Worm (Caenorhabditis elegans) whole organism, mixed stage, embryonic: Measurements from ENCODE around the gene nhr-195.

Experiments used
- lin-13 ChIP-seq: fragments of 150-350 bp; optimal IDR thresholded peaks from 2 replicates; lab custom pipeline; 2014; ENCODE audit warnings: missing biosample characterization, missing genetic modification characterization
- mls-2 ChIP-seq: sonication (generic microtip); optimal IDR thresholded peaks from 2 replicates; lab custom pipeline; 2016; ENCODE audit warnings: mild to moderate bottlenecking, missing genetic modification characterization, moderate library complexity, missing compliant biosample characterization
- nhr-2 ChIP-seq: fragments of 150-350 bp; optimal IDR thresholded peaks from 2 replicates; lab custom pipeline; 2014; ENCODE audit warnings: missing biosample characterization, missing genetic modification characterization
- nhr-28 ChIP-seq: fragments of 150-350 bp; optimal IDR thresholded peaks from 2 replicates; lab custom pipeline; 2014; ENCODE audit warnings: missing biosample characterization, missing genetic modification characterization
- pha-4 ChIP-seq: fragments of 150-350 bp; optimal IDR thresholded peaks from 2 replicates; lab custom pipeline; 2018; ENCODE audit warnings: missing biosample characterization, missing genetic modification reagents, missing genetic modification characterization
- snpc-4 ChIP-seq: fragments of 150-350 bp; optimal IDR thresholded peaks from 2 replicates; lab custom pipeline; 2014; ENCODE audit warnings: missing biosample characterization, missing genetic modification characterization
- sptf-1 ChIP-seq: sonication (generic microtip); optimal IDR thresholded peaks from 2 replicates; lab custom pipeline; 2017; ENCODE audit warnings: mild to moderate bottlenecking, missing genetic modification characterization, moderate library complexity, missing compliant biosample characterization
- unc-62 ChIP-seq: fragments of 150-350 bp; optimal IDR thresholded peaks from 2 replicates; lab custom pipeline; 2014; ENCODE audit warnings: missing biosample characterization, missing genetic modification reagents, missing genetic modification characterization
- ztf-11 ChIP-seq: fragments of 150-350 bp; optimal IDR thresholded peaks from 2 replicates; lab custom pipeline; 2014; ENCODE audit warnings: missing biosample characterization, missing genetic modification characterization

DNA sequence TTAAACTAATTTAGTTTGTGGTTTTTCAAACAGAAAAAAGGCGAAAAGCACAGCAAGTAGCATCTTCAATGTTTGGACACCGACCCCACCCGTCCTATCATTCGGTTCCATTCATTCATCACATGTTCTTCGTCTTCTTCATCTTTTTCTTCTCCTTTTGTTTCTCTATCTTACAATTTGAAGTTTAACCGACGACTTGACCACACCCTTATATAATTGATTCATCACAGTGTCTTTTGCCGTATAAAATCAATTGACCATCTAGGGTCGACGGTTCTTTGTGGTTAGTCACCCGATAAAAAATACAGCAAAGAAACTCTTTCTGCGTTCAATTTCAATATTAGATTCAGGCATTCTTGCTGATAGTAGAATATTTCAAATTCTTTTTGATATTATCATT lies 37.1 kb downstream of the nhr-195 start:
- TF ChIP-seq mls-2 (tag; lab: Kevin White, UChicago) (no peak), sptf-1 (tag; lab: Kevin White, UChicago) (no peak), nhr-28 (no peak), pha-4 (tag; lab: Kevin White, UChicago) (no peak), snpc-4 (no peak), unc-62 (no peak), nhr-2 (tag; lab: Kevin White, UChicago) (no peak), lin-13 (tag; lab: Kevin White, UChicago) (no peak), ztf-11 (tag; lab: Kevin White, UChicago) (no peak)
